Worm (Caenorhabditis elegans) whole organism, L4/young adult: ENCODE data around the gene eppl-1.

ENCODE experiments used
- W03F9.2 ChIP-seq: fragments of 150-350 bp; optimal IDR thresholded peaks from 2 replicates; lab custom pipeline; 2014; ENCODE audit warnings: missing biosample characterization, missing genetic modification characterization
- dao-5 ChIP-seq: sonication (generic microtip); optimal IDR thresholded peaks from 2 replicates; lab custom pipeline; 2016; ENCODE audit warnings: missing genotype, missing genetic modification characterization, moderate library complexity, missing compliant biosample characterization
- him-1 ChIP-seq: sonication (generic microtip); optimal IDR thresholded peaks from 2 replicates; lab custom pipeline; 2016; ENCODE audit warnings: missing genotype, missing genetic modification reagents, missing genetic modification characterization, missing compliant biosample characterization

eppl-1 gene

DNA sequence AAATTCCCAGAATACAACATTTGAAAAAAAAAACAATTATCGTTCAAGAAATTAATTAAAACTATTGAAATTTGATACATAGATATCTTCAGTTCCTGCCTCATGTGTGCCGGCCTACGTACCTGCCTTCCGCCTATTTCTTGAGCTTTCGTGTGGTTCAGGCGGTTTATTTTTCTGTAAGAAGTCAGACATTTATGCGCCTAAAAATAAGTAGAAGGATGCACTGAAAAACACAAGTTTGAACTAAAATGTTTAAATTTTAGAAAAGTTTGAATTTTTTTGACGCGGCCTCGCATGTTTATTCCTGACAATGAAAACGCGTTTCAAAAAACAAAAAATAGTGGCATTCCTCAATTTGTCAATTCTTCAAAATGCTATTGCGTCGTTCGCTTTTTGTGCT is 22.2 kb upstream of the eppl-1 start, which contains the start of gene C28C12.11:
TSS of gene C28C12.11 (plus strand) at position 301 of the 400 bp plus-strand sequence.
- TF ChIP-seq dao-5 (no peak), W03F9.2 (tag; lab: Kevin White, UChicago) (no peak), him-1 (tag; lab: Kevin White, UChicago) (no peak)

DNA sequence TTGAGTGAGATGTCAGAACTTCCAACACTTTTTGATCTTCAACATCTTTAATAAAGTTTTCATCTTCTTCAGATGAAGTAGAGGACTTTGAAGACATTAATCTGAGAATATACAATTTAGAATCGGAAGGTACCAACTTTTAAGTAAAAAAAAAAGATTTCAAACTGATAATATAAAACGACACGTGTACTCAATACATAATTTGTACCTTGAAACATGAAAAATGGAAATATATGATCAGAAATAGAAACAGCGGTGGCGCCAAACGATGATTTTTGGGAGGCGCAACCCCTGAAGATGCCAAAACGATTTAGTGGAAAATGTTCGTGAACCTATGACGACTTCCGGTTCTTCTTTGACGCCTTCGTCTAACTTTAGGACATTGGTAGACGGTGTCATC is 20.9 kb upstream of the eppl-1 start, which contains the start of gene oat-1:
TSS of gene oat-1 (minus strand) at position 101 of the 400 bp plus-strand sequence.
- TF ChIP-seq dao-5 (no peak), W03F9.2 (tag; lab: Kevin White, UChicago) (no peak), him-1 (tag; lab: Kevin White, UChicago) (no peak)

DNA sequence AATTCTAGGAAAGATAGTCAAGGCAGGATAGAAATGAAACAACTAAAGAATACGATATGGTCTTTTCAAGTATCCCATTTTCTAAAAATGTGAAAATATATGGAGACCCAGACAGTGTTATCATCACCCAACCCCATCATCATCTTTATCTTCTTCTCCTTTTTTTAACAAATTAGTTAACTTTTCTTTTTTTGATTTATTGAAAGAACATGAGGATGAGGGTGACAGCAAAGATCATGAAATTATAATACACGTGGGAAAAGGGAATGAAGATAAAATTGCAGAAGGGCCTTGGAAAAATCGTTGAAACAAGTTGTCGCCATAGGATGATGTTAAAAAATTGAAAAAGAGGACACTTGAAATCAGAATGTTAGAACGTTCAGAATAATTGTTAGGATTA is 12.6 kb upstream of the eppl-1 start:
- TF ChIP-seq dao-5 (no peak), W03F9.2 (tag; lab: Kevin White, UChicago) (no peak), him-1 (tag; lab: Kevin White, UChicago) (no peak)

DNA sequence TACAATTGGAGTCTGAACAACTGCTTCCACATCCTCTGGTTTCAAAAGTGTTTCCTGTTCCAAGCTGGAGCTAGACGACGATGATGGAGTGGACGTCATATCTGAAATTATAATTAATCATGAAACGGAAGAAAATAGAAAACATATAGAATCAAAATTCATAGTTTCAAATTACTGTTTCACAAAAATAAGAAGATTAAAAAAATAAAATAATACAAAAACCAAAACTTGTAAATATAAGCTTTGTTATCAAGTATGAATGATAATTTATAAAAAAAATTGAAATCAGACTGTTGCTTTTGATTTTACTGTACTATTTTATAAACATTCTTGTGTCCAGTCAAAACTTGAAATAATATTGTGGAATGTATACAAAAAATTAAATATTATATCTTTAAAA is 12.2 kb upstream of the eppl-1 start, which contains the start of gene str-176:
TSS of gene str-176 (minus strand) at position 101 of the 400 bp plus-strand sequence.
- TF ChIP-seq him-1 (tag; lab: Kevin White, UChicago) (no peak), dao-5 (no peak), W03F9.2 (tag; lab: Kevin White, UChicago) (no peak)

DNA sequence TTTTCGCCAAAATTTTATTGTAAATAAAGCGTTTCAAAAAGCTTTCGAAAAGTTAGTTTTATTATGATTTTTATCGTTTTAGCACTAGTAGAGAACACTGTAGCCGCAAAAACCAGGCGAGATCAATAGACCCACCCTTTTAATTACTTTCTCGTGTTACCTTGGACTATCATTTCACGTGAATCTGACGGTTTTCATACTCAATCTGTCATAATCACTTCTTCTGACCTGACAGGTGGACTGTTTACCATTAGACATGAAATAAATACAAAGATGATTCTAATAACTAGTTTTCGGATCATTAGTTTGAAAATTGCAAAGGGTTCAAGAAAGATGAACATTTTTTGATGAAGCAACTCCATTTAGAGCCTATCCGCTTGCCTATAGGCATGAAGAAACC is 11.5 kb upstream of the eppl-1 start:
- TF ChIP-seq W03F9.2 (tag; lab: Kevin White, UChicago) (no peak), dao-5 (no peak), him-1 (tag; lab: Kevin White, UChicago) (no peak)

DNA sequence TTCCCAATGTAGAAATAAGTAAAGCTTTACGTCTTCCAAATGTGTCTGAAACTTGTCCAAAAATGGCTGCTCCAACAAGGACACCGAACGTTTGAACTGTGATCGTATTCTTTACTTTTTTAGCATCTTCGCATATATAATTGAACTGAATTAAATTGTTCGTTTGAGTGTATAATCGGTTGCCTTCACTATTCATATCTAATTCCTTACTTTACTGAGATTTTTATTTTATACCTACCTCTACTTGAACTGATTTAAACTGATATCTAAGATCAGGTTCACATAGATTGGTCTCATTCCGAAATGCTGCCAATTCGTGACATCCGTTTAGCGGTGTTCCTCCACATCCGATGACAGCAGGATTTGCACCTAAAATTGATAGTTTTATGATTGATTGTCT is 10.8 kb upstream of the eppl-1 start:
- no peak for TF ChIP-seq him-1 (tag; lab: Kevin White, UChicago)
- TF ChIP-seq dao-5, result no peak
- no peak for TF ChIP-seq W03F9.2 (tag; lab: Kevin White, UChicago)

DNA sequence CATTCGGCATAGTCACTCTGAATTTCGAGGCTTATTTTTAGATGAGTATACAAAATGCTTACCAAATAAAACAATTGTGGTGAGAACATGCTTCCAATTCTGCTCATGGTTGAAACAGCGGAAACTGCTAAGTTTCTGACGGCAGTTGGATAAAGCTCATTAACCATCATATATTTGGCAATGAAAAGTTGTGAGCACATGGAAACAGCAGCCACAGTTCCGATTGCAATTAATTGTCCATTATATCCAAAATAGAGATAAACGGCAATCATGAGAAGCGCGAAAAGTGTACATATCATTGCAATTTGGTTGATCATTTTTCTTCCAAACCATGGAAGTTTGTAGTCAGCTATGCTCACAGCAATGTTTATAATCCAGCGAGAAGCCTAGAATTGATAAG is 9.6 kb upstream of the eppl-1 start:
- TF ChIP-seq dao-5, result no peak
- TF ChIP-seq him-1 (tag; lab: Kevin White, UChicago), result no peak
- no peak for TF ChIP-seq W03F9.2 (tag; lab: Kevin White, UChicago)

DNA sequence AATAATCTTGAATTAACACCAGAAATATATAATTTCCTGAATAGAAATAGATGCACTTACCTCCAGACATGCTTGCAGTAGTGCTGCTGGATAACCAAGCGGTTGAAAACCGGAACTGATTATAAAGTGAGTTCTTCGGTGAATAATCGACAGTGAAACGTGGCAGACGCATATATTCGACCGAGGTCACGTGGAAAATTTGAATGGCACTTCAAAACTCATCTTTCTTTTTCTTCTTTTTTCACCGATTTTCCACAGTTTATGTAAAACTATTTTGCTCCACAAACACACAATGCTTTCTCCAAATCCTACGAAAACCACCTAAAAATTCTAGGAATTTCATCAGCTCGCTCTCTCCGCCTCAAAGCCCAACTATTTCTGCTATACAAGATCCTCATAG is 8.6 kb upstream of the eppl-1 start, which contains the start of gene ant-1.4:
TSS of gene ant-1.4 (minus strand) at position 101 of the 400 bp plus-strand sequence.
- no peak for TF ChIP-seq W03F9.2 (tag; lab: Kevin White, UChicago)
- TF ChIP-seq him-1 (tag; lab: Kevin White, UChicago), result no peak
- TF ChIP-seq dao-5, result no peak

DNA sequence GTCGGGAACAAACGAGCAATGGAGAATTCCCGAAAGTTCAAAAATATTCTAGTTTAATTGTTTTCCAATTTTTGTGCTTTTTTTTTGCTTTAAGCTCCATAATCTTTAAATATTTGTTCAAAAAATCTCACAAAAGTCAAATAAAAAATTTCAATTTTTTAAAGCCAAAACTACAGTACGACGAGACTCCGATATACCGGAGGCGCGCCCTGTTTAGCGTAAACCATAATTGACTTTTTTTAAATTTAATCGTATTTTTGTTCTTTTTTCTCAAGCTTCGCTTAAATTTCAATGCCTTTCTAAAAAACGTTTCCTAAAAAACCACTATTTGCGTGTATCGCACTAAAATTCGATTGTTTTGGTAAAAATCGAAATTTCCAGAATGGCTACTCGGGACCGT is 5.3 kb upstream of the eppl-1 start, which contains the start of gene syx-4:
TSS of gene syx-4 (plus strand) at position 382 of the 400 bp plus-strand sequence.
- TF ChIP-seq dao-5 (no peak), W03F9.2 (tag; lab: Kevin White, UChicago) (no peak), him-1 (tag; lab: Kevin White, UChicago) (no peak)

DNA sequence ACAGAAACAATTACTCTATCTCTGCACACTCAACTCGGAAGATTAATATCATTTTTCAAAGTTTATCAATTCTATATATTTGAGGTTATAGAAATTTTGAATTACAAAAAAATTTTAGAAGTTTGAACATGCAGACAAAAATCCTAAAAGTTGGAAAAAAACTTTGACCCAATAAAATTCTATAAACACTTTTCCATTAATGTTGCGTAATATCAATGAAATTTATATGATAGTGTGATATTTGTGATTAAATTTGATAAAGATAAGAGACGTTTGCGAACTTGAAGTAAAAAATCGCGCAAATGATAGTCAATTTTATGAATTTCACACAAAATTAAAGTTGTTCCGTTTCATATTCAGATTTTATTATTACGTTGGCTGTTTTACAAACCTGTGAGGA is 2.5 kb upstream of the eppl-1 start:
- TF ChIP-seq W03F9.2 (tag; lab: Kevin White, UChicago), result no peak
- TF ChIP-seq dao-5, result no peak
- no peak for TF ChIP-seq him-1 (tag; lab: Kevin White, UChicago)

DNA sequence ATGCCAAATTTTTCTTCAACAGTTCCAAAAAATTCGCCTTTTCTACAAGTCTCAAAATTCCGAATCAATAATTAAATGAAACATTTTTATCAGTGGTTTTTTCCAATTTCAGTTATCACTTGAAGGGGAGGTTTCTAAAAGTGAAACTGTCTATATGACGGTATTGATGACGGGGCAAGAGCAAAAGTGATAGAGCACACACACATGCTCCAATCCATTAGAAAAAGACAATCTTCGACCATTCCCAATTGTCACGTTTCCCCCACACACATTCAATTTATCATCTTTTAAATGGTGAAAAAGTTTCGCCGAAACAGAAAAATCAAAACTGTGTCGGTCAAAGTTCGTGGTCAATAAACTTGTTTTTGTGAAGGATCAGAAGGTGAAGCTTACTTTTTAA is 1.6 kb upstream of the eppl-1 start:
- TF ChIP-seq him-1 (tag; lab: Kevin White, UChicago), result no peak
- TF ChIP-seq W03F9.2 (tag; lab: Kevin White, UChicago), result no peak
- TF ChIP-seq dao-5, result no peak

DNA sequence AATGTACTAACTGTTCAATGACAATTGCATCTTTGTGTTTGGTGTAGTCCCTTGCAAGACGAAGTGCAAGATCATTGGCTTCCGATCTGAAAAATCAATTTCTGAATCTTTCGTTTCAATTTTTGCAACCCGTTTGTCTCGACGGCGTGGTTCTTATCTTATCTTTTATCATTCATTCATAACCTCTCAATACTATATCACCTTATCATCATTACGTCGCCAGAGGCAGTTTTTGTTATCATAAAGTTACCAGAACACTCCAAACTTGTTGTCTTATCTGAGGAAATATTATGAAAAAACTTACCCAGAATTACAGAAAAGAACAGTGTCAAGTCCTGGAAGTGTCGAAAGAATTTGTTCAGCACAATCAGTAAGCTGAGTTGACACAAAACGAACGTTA is 1.0 kb downstream of the eppl-1 start:
- TF ChIP-seq dao-5 (no peak), W03F9.2 (tag; lab: Kevin White, UChicago) (no peak), him-1 (tag; lab: Kevin White, UChicago) (no peak)

DNA sequence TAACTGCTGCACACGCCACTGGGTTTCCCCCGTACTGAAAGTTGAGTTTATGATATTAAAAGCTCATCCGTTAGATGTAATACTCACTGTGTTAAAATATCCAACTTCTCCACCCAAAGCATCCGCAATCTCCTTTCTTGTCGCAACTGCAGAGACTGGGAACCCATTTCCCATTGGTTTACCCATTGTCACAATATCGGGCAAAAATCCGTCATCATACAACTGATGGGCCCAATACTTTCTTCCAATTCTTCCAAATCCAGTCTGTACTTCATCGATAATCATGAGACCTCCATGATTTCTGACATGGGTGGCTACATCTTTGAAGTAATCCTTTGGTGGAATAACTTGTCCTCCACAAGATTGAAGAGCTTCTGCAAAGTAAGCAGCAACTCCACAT is 1.7 kb downstream of the eppl-1 start:
- TF ChIP-seq dao-5 (no peak), him-1 (tag; lab: Kevin White, UChicago) (no peak), W03F9.2 (tag; lab: Kevin White, UChicago) (no peak)

DNA sequence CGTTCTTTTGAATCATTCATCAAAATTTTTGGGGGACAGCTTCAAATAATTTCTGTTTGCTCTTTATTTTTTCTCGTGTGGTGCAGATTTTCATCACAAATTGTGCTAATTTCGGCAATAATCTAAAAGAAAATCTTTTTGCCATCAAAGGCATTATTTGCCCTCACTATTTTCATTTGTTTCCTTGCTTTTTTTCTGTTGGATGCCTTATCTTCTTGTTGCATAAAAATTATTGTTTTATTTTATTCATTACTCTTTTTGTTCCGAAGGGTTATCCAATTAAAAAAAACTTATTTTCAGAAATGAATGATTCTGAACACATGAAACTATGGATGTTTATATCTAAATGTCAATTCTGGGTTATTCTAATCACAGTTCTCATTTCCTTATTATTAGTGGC is 4.7 kb downstream of the eppl-1 start, which contains the start of gene T01B11.1:
TSS of gene T01B11.1 (plus strand) at position 301 of the 400 bp plus-strand sequence.
- no peak for TF ChIP-seq dao-5
- no peak for TF ChIP-seq him-1 (tag; lab: Kevin White, UChicago)
- TF ChIP-seq W03F9.2 (tag; lab: Kevin White, UChicago), result no peak

DNA sequence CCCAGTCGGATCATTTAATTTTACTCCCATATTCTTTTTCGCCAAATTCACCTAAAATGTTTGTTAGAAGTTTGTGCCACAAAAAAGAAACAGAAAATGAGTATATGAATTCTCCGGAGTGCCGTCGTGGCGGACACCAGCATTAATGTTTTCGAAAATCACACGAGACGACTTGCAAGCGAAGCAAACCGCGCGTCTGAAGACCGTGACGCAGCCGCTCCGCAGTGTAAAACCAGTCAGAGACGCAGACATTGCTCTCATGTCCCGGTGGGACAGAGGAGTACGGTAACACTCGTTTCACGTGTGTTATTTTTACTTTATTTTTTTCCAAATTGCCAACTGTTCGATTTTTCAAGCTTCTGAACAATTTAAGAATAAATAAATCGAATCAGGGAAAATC is 18.9 kb downstream of the eppl-1 start, which contains the start of the genes T26A8.4 and pdtf-1:
TSS of gene T26A8.4 (minus strand) at position 185 of the 400 bp plus-strand sequence.
TSS of gene pdtf-1 (plus strand) at position 330 of the 400 bp plus-strand sequence.
- TF ChIP-seq dao-5, result no peak
- peak; percentile 42 for TF ChIP-seq him-1 (tag; lab: Kevin White, UChicago)
- TF ChIP-seq W03F9.2 (tag; lab: Kevin White, UChicago), result peak; percentile 87
